Worm (Caenorhabditis elegans): ENCODE results near the gene K10D11.5.

DNA sequence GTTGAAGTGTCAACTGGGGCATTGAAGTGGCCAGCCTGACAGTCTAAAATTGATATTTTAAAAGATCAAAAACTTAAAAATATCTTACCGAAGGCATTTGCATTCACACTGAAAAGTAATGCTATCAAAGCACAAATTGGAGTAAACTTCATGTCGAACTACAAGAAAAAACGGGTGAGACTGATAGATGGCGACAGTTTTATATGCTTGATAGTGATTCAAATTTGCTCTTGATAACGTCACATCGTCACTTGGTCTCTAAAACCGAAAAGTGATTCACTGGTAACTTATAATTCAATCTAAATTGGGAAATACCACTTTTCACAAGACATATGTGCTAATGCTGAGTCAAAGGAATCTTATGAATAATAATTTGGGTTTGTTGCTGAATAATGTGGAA lies at the start of gene K10D11.5:
- TF ChIP-seq zfp-3 (GFP tag; conservative IDR thresholded peaks at IDR 0.05), result no peak
- TF ChIP-seq nhr-102 (tag; optimal IDR thresholded peaks at IDR 0.05), result no peak
- TF ChIP-seq ceh-82 (tag; optimal IDR thresholded peaks at IDR 0.05), result no peak
- TF ChIP-seq sdz-12 (GFP tag; optimal IDR thresholded peaks at IDR 0.05), result no peak
- TF ChIP-seq ceh-62 (tag; optimal IDR thresholded peaks at IDR 0.05), result no peak
- TF ChIP-seq F10B5.3 (tag; optimal IDR thresholded peaks at IDR 0.05), result no peak
- TF ChIP-seq nhr-237 (tag; optimal IDR thresholded peaks at IDR 0.05), result no peak
- TF ChIP-seq mxl-3 (GFP tag; optimal IDR thresholded peaks at IDR 0.05), result no peak
- TF ChIP-seq lin-39 (tag; optimal IDR thresholded peaks at IDR 0.05), result no peak
- TF ChIP-seq snpc-4 (tag; optimal IDR thresholded peaks at IDR 0.05), result no peak

Measured in whole organism, L4 larva.